Fruit fly (Drosophila melanogaster) whole organism: ENCODE data around the gene CG13046.

ENCODE experiments used
- CG8478 ChIP-seq: fragments of >200 bp; optimal IDR thresholded peaks from 2 replicates; lab custom pipeline; 2018; ENCODE audit warnings: inconsistent platforms
- Dll ChIP-seq: fragments of >200 bp; optimal IDR thresholded peaks from 2 replicates; lab custom pipeline; 2017
- pan ChIP-seq: fragments of >200 bp; optimal IDR thresholded peaks from 2 replicates; lab custom pipeline; 2017
- psq ChIP-seq: fragments of >200 bp; optimal IDR thresholded peaks from 2 replicates; lab custom pipeline; 2017

DNA sequence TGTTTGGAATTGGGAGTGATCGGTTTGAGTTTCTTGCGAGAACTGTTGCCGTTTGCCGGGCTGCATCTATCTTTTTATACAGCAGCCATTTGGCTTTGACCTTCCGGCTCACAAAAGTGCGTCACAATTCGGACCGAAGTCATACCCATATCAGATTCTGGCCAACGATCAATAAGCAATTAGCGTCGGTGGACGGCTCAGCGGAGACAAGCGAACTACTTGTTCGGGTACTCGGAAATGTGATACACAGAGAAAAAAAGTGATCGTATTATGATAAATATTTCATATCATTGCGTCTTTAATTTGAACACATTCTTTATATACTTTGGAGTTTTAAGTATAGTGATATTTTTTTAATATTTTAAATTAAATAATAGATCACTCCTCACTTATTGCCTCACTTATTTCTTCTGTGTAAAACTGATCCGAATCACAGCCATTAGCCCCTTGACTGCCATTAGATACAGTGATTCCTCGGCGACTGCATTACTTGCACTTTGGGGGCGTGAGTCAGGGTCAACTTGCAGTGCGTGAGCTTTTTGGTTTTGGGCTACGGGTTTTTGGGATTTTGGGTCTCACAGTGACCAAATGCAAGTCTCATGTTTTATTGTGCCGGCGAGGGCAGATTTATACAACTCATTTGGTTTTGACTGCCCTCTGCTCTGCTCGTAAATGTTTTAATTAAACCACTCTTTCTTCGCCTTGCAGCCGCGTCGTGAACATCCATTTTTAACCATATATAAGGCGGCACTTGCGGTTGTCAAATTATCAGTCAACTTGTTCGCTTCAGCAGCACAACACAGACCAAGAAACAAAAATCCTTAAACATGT is 17.8 kb upstream of the CG13046 start, which contains the start of the genes CG13043 and CG13063:
- TF ChIP-seq pan (lab: Kevin White, UChicago) (no peak), psq (no peak), CG8478 (lab: Kevin White, UChicago) (no peak), Dll (lab: Kevin White, UChicago) (no peak)
